Worm (Caenorhabditis elegans): ENCODE measurements around the gene Y105C5A.1.

DNA sequence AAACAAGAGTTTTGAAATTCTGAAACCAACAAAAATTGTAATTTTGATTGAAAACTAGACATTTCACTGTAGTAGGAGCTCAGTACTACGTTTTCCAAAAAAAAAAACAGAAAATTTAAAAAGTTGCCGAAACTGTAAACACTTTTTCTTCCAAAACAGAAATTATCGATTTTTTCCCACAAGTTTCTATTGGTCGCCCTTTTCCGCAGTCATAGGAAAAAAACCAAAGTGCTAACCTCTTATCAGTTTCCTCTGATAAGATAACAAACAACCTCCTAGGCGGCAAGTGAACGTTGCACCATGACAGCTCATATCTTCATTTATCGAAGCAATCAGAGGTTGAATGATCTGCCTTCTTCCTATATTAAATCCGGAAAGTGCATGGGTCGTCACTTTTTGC lies 5.2 kb downstream of the Y105C5A.1 start:
- TF ChIP-seq T07F8.4 (tag; optimal IDR thresholded peaks at IDR 0.05) (no peak), Y53F4B.3 (GFP tag; IDR thresholded peaks at IDR 0.05) (no peak), C06A6.2 (GFP tag; conservative IDR thresholded peaks at IDR 0.05) (no peak), ama-1 (optimal IDR thresholded peaks at IDR 0.05) (no peak), ama-1 (GFP tag; optimal IDR thresholded peaks at IDR 0.05) (no peak), snpc-1.1 (tag; optimal IDR thresholded peaks at IDR 0.05; ENCODE audit: insufficient read depth) (no peak), ceh-27 (GFP tag; optimal IDR thresholded peaks at IDR 0.05) (no peak), madf-6 (GFP tag; IDR thresholded peaks at IDR 0.05) (no peak), hsf-1 (GFP tag; IDR thresholded peaks at IDR 0.05) (no peak), attf-6 (GFP tag; IDR thresholded peaks at IDR 0.05) (no peak), lin-54 (GFP tag; optimal IDR thresholded peaks at IDR 0.05) (no peak), atf-7 (tag; optimal IDR thresholded peaks at IDR 0.05) (no peak), snpc-1.3 (tag; optimal IDR thresholded peaks at IDR 0.05; ENCODE audit: insufficient read depth) (no peak), unc-62 (GFP tag; optimal IDR thresholded peaks at IDR 0.05) (no peak)

All from whole organism, young adult.